Fruit fly (Drosophila melanogaster): ENCODE measurements around the gene obst-G.

DNA sequence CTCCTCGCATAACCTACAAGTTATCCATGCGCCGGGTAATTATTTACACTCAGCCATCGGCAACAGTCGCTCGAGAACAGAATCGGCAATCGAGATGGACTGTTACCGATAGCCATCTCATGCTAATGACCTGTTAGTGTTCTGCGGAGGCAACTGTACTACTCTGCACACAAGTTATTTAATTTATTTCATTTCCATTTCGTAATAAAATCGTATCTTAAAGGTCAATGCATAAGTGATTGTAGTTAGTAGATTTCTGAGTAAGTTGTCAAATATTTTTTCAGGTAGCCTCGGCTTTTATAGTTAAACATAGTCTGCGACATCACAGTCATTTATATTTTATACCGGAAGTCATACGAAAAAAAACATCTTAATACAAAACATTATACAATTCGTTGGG, 31.9 kb downstream of the obst-G start, which contains the start of gene CG11588:
- TF ChIP-seq CG8478 (optimal IDR thresholded peaks at IDR 0.05) (no peak), CTCF (optimal IDR thresholded peaks at IDR 0.05) (no peak)
